Fruit fly (Drosophila melanogaster) whole organism, embryonic: ENCODE data around the gene Dic1.

Experiments used
- Bgb ChIP-seq: fragments of 200-800 bp; sonication (Bioruptor generic); IDR thresholded peaks from 2 replicates; pipeline ENCODE4 v1.3.6; 2022; ENCODE audit warnings: missing biosample characterization, missing genetic modification characterization; ENCODE audit not compliant: partially characterized antibody
- CG12219 ChIP-seq: fragments of 200-800 bp; sonication (Bioruptor generic); optimal IDR thresholded peaks from 3 replicates; lab custom pipeline; 2018; ENCODE audit warnings: missing biosample characterization, mild to moderate bottlenecking, missing genetic modification characterization
- CG12659 ChIP-seq: fragments of 200-800 bp; sonication (Bioruptor generic); optimal IDR thresholded peaks from 3 replicates; lab custom pipeline; 2017; ENCODE audit warnings: mild to moderate bottlenecking, missing biosample characterization, missing genetic modification reagents, missing genetic modification characterization
- CG12744 ChIP-seq: fragments of 200-800 bp; sonication (Bioruptor generic); optimal IDR thresholded peaks from 2 replicates; lab custom pipeline; 2016; ENCODE audit warnings: missing biosample characterization, missing genetic modification characterization
- CG14860 ChIP-seq: fragments of 200-800 bp; sonication (Bioruptor generic); IDR thresholded peaks from 3 replicates; pipeline ENCODE4 v1.3.6; 2022; ENCODE audit warnings: missing biosample characterization, missing genetic modification characterization; ENCODE audit not compliant: partially characterized antibody
- CG15479 ChIP-seq: fragments of 200-800 bp; sonication (Bioruptor generic); optimal IDR thresholded peaks from 3 replicates; lab custom pipeline; 2019; ENCODE audit warnings: missing biosample characterization, mild to moderate bottlenecking, missing genetic modification characterization, moderate library complexity
- CG16813 ChIP-seq: fragments of 200-800 bp; sonication (Bioruptor generic); IDR thresholded peaks from 3 replicates; pipeline ENCODE4 v1.3.6; 2022; ENCODE audit warnings: missing biosample characterization, missing genetic modification characterization; ENCODE audit not compliant: partially characterized antibody
- CG17186 ChIP-seq: fragments of 200-800 bp; sonication (Bioruptor generic); optimal IDR thresholded peaks from 3 replicates; lab custom pipeline; 2017; ENCODE audit warnings: missing biosample characterization, missing genetic modification reagents, missing genetic modification characterization
- CG2678 ChIP-seq: fragments of 200-800 bp; sonication (Bioruptor generic); optimal IDR thresholded peaks from 3 replicates; lab custom pipeline; 2019; ENCODE audit warnings: missing biosample characterization, mild to moderate bottlenecking, missing genetic modification characterization, moderate library complexity
- CG32767 ChIP-seq: fragments of 200-800 bp; sonication (Bioruptor generic); IDR thresholded peaks from 2 replicates; pipeline ENCODE4 v1.3.6; 2022; ENCODE audit warnings: missing biosample characterization, missing genetic modification characterization
- CG33213 ChIP-seq: fragments of 200-800 bp; sonication (Bioruptor generic); optimal IDR thresholded peaks from 3 replicates; lab custom pipeline; 2016; ENCODE audit warnings: missing biosample characterization, missing genetic modification characterization
- CG3847 ChIP-seq: fragments of 200-800 bp; sonication (Bioruptor generic); IDR thresholded peaks from 2 replicates; pipeline ENCODE4 v1.3.6; 2022; ENCODE audit warnings: missing biosample characterization, missing genetic modification characterization
- CG4404 ChIP-seq: fragments of 200-800 bp; sonication (Bioruptor generic); IDR thresholded peaks from 2 replicates; pipeline ENCODE4 v1.3.6; 2022; ENCODE audit warnings: missing biosample characterization, missing genetic modification characterization
- CG5245 ChIP-seq: fragments of 200-800 bp; sonication (Bioruptor generic); optimal IDR thresholded peaks from 3 replicates; lab custom pipeline; 2016; ENCODE audit warnings: missing biosample characterization, missing genetic modification characterization
- CG6689 ChIP-seq: fragments of 200-800 bp; sonication (Bioruptor generic); IDR thresholded peaks from 2 replicates; pipeline ENCODE4 v1.3.6; 2022; ENCODE audit warnings: missing biosample characterization, missing genetic modification characterization
- CG6791 ChIP-seq: fragments of 200-800 bp; sonication (Bioruptor generic); IDR thresholded peaks from 3 replicates; pipeline ENCODE4 v1.3.6; 2022; ENCODE audit warnings: missing biosample characterization, missing genetic modification characterization; ENCODE audit not compliant: partially characterized antibody
- CG6854 ChIP-seq: fragments of 200-800 bp; sonication (Bioruptor generic); optimal IDR thresholded peaks from 3 replicates; lab custom pipeline; 2017; ENCODE audit warnings: missing biosample characterization, mild to moderate bottlenecking, missing genetic modification characterization
- CG7357 ChIP-seq: fragments of 200-800 bp; sonication (Bioruptor generic); IDR thresholded peaks from 3 replicates; pipeline ENCODE4 v1.3.6; 2022; ENCODE audit warnings: missing biosample characterization, missing genetic modification characterization
- CG7372 ChIP-seq: fragments of 200-800 bp; sonication (Bioruptor generic); IDR thresholded peaks from 2 replicates; pipeline ENCODE4 v1.3.6; 2022; ENCODE audit warnings: missing biosample characterization, missing genetic modification characterization
- CG7556 ChIP-seq: fragments of 200-800 bp; sonication (Bioruptor generic); optimal IDR thresholded peaks from 2 replicates; lab custom pipeline; 2017; ENCODE audit warnings: missing biosample characterization, mild to moderate bottlenecking, missing genetic modification characterization
- CG7839 ChIP-seq: fragments of 200-800 bp; sonication (Bioruptor generic); optimal IDR thresholded peaks from 3 replicates; lab custom pipeline; 2018; ENCODE audit warnings: missing biosample characterization, mild to moderate bottlenecking, missing genetic modification characterization, moderate library complexity
- CTCF ChIP-seq: fragments of 200-800 bp; sonication (Bioruptor generic); optimal IDR thresholded peaks from 2 replicates; lab custom pipeline; 2017; ENCODE audit warnings: missing biosample characterization, mild to moderate bottlenecking, missing genetic modification characterization, moderate library complexity
- Camta ChIP-seq: fragments of 200-800 bp; sonication (Bioruptor generic); optimal IDR thresholded peaks from 2 replicates; lab custom pipeline; 2016; ENCODE audit warnings: missing biosample characterization, missing genetic modification characterization
- Deaf1 ChIP-seq: fragments of 200-800 bp; optimal IDR thresholded peaks from 3 replicates; lab custom pipeline; 2019; ENCODE audit warnings: missing biosample characterization, mild to moderate bottlenecking, missing genetic modification characterization, moderate library complexity
- Drgx ChIP-seq: fragments of 200-800 bp; sonication (Bioruptor generic); IDR thresholded peaks from 2 replicates; pipeline ENCODE4 v1.3.6; 2022; ENCODE audit warnings: missing biosample characterization, missing genetic modification characterization
- Eip74EF ChIP-seq, 2 experiments: fragments of 200-800 bp in 1 of 2; fragments of >200 bp in 1 of 2; sonication (Bioruptor generic) in 1 of 2; optimal IDR thresholded peaks; 2 replicates each; lab custom pipeline; 2017 to 2019; ENCODE audit warnings: missing biosample characterization in 2 of 2, missing genetic modification characterization in 2 of 2, mild to moderate bottlenecking in 1 of 2, moderate library complexity in 1 of 2
- H2.0 ChIP-seq: fragments of 200-800 bp; sonication (Bioruptor generic); IDR thresholded peaks from 2 replicates; pipeline ENCODE4 v1.3.6; 2022; ENCODE audit warnings: missing biosample characterization, missing genetic modification characterization
- HLH4C ChIP-seq: fragments of 200-800 bp; sonication (Bioruptor generic); IDR thresholded peaks from 3 replicates; pipeline ENCODE4 v1.3.6; 2022; ENCODE audit warnings: missing biosample characterization, missing genetic modification characterization; ENCODE audit not compliant: partially characterized antibody
- Lpt ChIP-seq: fragments of >200 bp; optimal IDR thresholded peaks from 2 replicates; lab custom pipeline; 2018; ENCODE audit warnings: missing biosample characterization, missing genetic modification characterization
- Max ChIP-seq: fragments of 200-800 bp; sonication (Bioruptor generic); optimal IDR thresholded peaks from 2 replicates; lab custom pipeline; 2016; ENCODE audit warnings: missing biosample characterization, mild to moderate bottlenecking, missing genetic modification characterization
- Meics ChIP-seq: fragments of 200-800 bp; sonication (Bioruptor generic); optimal IDR thresholded peaks from 2 replicates; lab custom pipeline; 2017; ENCODE audit warnings: missing biosample characterization, mild to moderate bottlenecking, missing genetic modification characterization
- Ravus ChIP-seq: fragments of 200-800 bp; sonication (Bioruptor generic); IDR thresholded peaks from 2 replicates; pipeline ENCODE4 v1.3.6; 2022; ENCODE audit warnings: missing biosample characterization, missing genetic modification characterization
- Trl ChIP-seq, 3 experiments: fragments of >200 bp in 2 of 3; fragments of 200-800 bp in 1 of 3; sonication (Bioruptor generic) in 1 of 3; optimal IDR thresholded peaks; 2 replicates in 1 of 3; 3 replicates in 2 of 3; lab custom pipeline; 2016 to 2017; ENCODE audit warnings: missing biosample characterization in 1 of 3, missing genetic modification characterization in 1 of 3
- az2 ChIP-seq: fragments of 200-800 bp; sonication (Bioruptor generic); optimal IDR thresholded peaks from 3 replicates; lab custom pipeline; 2016; ENCODE audit warnings: missing biosample characterization, missing genetic modification characterization
- bab2 ChIP-seq: fragments of 200-800 bp; sonication (Bioruptor generic); optimal IDR thresholded peaks from 2 replicates; lab custom pipeline; 2016; ENCODE audit warnings: missing biosample characterization, missing genetic modification characterization
- caup ChIP-seq: fragments of 200-800 bp; sonication (Bioruptor generic); optimal IDR thresholded peaks from 3 replicates; lab custom pipeline; 2017; ENCODE audit warnings: missing biosample characterization, mild to moderate bottlenecking, missing genetic modification characterization, moderate library complexity; ENCODE audit not compliant: severe bottlenecking
- crc ChIP-seq: fragments of 200-800 bp; sonication (Bioruptor generic); optimal IDR thresholded peaks from 2 replicates; lab custom pipeline; 2016; ENCODE audit warnings: missing biosample characterization, missing genetic modification characterization
- dati ChIP-seq: fragments of 200-800 bp; sonication (Bioruptor generic); IDR thresholded peaks from 2 replicates; pipeline ENCODE4 v1.3.6; 2022; ENCODE audit warnings: missing biosample characterization, missing genetic modification characterization
- dm ChIP-seq: fragments of 200-800 bp; sonication (Bioruptor generic); optimal IDR thresholded peaks from 3 replicates; lab custom pipeline; 2016; ENCODE audit warnings: missing biosample characterization, missing genetic modification characterization
- esg ChIP-seq: fragments of 200-800 bp; sonication (Bioruptor generic); conservative IDR thresholded peaks from 2 replicates; pipeline ENCODE4 v1.3.6; 2022; ENCODE audit warnings: missing biosample characterization, missing genetic modification characterization
- mirr ChIP-seq: fragments of 200-800 bp; sonication (Bioruptor generic); optimal IDR thresholded peaks from 3 replicates; lab custom pipeline; 2018; ENCODE audit warnings: missing biosample characterization, mild to moderate bottlenecking, missing genetic modification characterization
- oc ChIP-seq: fragments of 200-800 bp; sonication (Bioruptor generic); optimal IDR thresholded peaks from 2 replicates; lab custom pipeline; 2018; ENCODE audit warnings: missing biosample characterization, mild to moderate bottlenecking, missing genetic modification characterization, moderate library complexity
- pzg ChIP-seq: fragments of 200-800 bp; sonication (Bioruptor generic); optimal IDR thresholded peaks from 3 replicates; lab custom pipeline; 2018; ENCODE audit warnings: missing biosample characterization, mild to moderate bottlenecking, missing genetic modification characterization, moderate library complexity
- sens ChIP-seq: fragments of 200-800 bp; sonication (Bioruptor generic); peaks from one replicate; lab custom pipeline; 2016; ENCODE audit warnings: missing biosample characterization, missing genetic modification characterization
- sima ChIP-seq: fragments of 200-800 bp; sonication (Bioruptor generic); optimal IDR thresholded peaks from 2 replicates; lab custom pipeline; 2016; ENCODE audit warnings: missing biosample characterization, missing genetic modification characterization
- so ChIP-seq: fragments of 200-800 bp; sonication (Bioruptor generic); IDR thresholded peaks from 3 replicates; pipeline ENCODE4 v1.3.6; 2022; ENCODE audit warnings: missing biosample characterization, missing genetic modification characterization
- tin ChIP-seq: fragments of 200-800 bp; sonication (Bioruptor generic); optimal IDR thresholded peaks from 3 replicates; lab custom pipeline; 2016; ENCODE audit warnings: missing biosample characterization, missing genetic modification characterization
- vnd ChIP-seq: fragments of 200-800 bp; sonication (Bioruptor generic); IDR thresholded peaks from 3 replicates; pipeline ENCODE4 v1.3.6; 2022; ENCODE audit warnings: missing biosample characterization, missing genetic modification characterization; ENCODE audit not compliant: partially characterized antibody

The Dic1 gene

DNA sequence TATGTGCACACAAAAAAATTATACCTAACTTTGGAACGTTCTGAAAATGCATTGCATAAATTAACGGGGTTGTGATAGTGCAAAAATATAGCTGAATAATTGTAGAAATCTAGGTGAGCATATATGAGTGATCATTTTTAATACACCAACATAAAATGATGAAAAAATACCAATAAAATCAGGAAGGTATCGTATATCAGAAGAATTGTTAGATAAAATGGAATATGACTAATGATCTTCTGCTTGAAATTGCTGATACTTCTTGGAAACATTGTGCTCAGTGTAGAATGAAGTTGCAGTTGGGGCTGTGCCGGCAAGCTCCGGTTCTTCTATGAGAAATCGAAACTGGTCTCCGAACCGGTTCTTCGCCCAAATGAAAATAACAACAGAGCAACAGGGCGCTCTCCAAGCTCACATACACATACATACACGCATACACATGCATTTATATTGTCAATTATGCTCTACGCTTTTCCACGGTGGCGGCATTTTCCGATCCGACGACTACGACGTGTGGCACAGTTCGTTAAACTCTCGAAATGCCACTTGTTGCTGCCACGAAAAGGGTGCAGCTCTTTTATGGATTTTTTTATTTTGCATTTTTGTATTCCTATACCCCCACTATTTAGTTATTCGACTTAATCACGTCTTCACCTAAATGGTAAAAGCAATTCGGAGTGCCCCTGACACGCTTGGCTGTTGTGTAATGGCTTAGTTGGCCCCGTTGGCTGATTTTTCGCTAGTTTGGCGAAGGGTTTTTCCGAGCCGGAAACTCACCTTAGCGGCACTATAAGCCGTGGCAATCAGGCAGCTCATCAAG, 36.4 kb downstream of the Dic1 start (continued):
- TF ChIP-seq CG6854 (GFP tag; lab: Kevin White, UChicago) (peak; percentile 63), CG7556 (GFP tag; lab: Kevin White, UChicago) (peak; percentile 94), caup (peak; percentile 84), Ravus (GFP tag; lab: Robert Waterston, UW) (peak; percentile 66), CG7372 (GFP tag; lab: Robert Waterston, UW) (peak; percentile 79), CG16813 (GFP tag; lab: Robert Waterston, UW) (no peak), az2 (peak; percentile 90), CG6689 (peak; percentile 90), Meics (peak; percentile 88), crc (GFP tag; lab: Kevin White, UChicago) (peak; percentile 76), oc (peak; percentile 87), Drgx (GFP tag; lab: Robert Waterston, UW) (peak; percentile 81), dati (GFP tag; lab: Robert Waterston, UW) (0 out of 2 replicates have a peak, but pooled peaks have one; percentile 23), CG12744 (GFP tag; lab: Kevin White, UChicago) (peak; percentile 86), Trl (optimal IDR thresholded peaks at IDR 0.05; lab: Kevin White, UChicago) (peak; percentile 25 to 26), Trl (GFP tag; optimal IDR thresholded peaks at IDR 0.05; lab: Kevin White, UChicago) (peak; percentile 88), sens (GFP tag; lab: Kevin White, UChicago) (peak; percentile 99), Max (GFP tag; lab: Kevin White, UChicago) (peak; percentile 76), esg (GFP tag; lab: Robert Waterston, UW) (peak; percentile 86), CG6791 (GFP tag; lab: Robert Waterston, UW) (no peak), HLH4C (GFP tag; lab: Robert Waterston, UW) (no peak), CG7357 (GFP tag; lab: Robert Waterston, UW) (peak; percentile 72; the same call in 2 of the 3 replicates), CG32767 (GFP tag; lab: Robert Waterston, UW) (peak; percentile 86), CG5245 (GFP tag; lab: Kevin White, UChicago) (peak; percentile 61), CG12659 (GFP tag; lab: Kevin White, UChicago) (peak; percentile 92), pzg (GFP tag; lab: Kevin White, UChicago) (no peak), CTCF (GFP tag; lab: Kevin White, UChicago) (peak; percentile 43), CG14860 (GFP tag; lab: Robert Waterston, UW) (no peak), Camta (GFP tag; lab: Kevin White, UChicago) (peak; percentile 89), so (GFP tag; lab: Robert Waterston, UW) (peak; percentile 86), H2.0 (GFP tag; lab: Robert Waterston, UW) (peak; percentile 79), mirr (GFP tag; lab: Kevin White, UChicago) (peak; percentile 23), CG3847 (GFP tag; lab: Robert Waterston, UW) (peak; percentile 78), Eip74EF (GFP tag; optimal IDR thresholded peaks at IDR 0.05; lab: Kevin White, UChicago) (peak in 1 of 2 experiments; percentile 92), Deaf1 (tag; lab: Kevin White, UChicago) (peak; percentile 48), CG2678 (tag; lab: Kevin White, UChicago) (peak; percentile 94), sima (GFP tag; lab: Kevin White, UChicago) (peak; percentile 57), dm (GFP tag; lab: Kevin White, UChicago) (peak; percentile 71), Bgb (GFP tag; lab: Robert Waterston, UW) (no peak; the same call in 1 of the 2 replicates), tin (GFP tag; lab: Kevin White, UChicago) (peak; percentile 80), CG33213 (peak; percentile 65), CG4404 (GFP tag; lab: Robert Waterston, UW) (peak; percentile 80), vnd (GFP tag; lab: Robert Waterston, UW) (no peak), CG7839 (tag; lab: Kevin White, UChicago) (peak; percentile 95), Lpt (GFP tag; lab: Kevin White, UChicago) (no peak), CG15479 (GFP tag; lab: Kevin White, UChicago) (no peak), bab2 (GFP tag; lab: Kevin White, UChicago) (peak; percentile 87), CG12219 (GFP tag; lab: Kevin White, UChicago) (peak; percentile 88), CG17186 (GFP tag; lab: Kevin White, UChicago) (peak; percentile 55)
